Fruit fly (Drosophila melanogaster): Measurements from ENCODE around the gene CG11600.

Gene CG11600

dm6 chr3R:12646926-12647325 is 10.6 kb downstream of the CG11600 start:
- no peak for TF ChIP-seq fru (GFP tag; optimal IDR thresholded peaks at IDR 0.05)
- no peak for TF ChIP-seq brk (GFP tag; optimal IDR thresholded peaks at IDR 0.05)
- no peak for TF ChIP-seq Vsx2 (GFP tag; optimal IDR thresholded peaks at IDR 0.05; ENCODE audit: partially characterized antibody)

dm6 chr3R:12647348-12647747 is 11.0 kb downstream of the CG11600 start:
- TF ChIP-seq Myc (optimal IDR thresholded peaks at IDR 0.05) (no peak), Mio (GFP tag; optimal IDR thresholded peaks at IDR 0.05) (no peak), CG32264 (GFP tag; optimal IDR thresholded peaks at IDR 0.05) (no peak), ey (GFP tag; optimal IDR thresholded peaks at IDR 0.05) (no peak), sage (GFP tag; optimal IDR thresholded peaks at IDR 0.05) (no peak), br (GFP tag; optimal IDR thresholded peaks at IDR 0.05) (no peak), Hr78 (GFP tag; optimal IDR thresholded peaks at IDR 0.05) (no peak), Abd-B (GFP tag; optimal IDR thresholded peaks at IDR 0.05) (no peak), pan (optimal IDR thresholded peaks at IDR 0.05) (no peak), psq (GFP tag; optimal IDR thresholded peaks at IDR 0.05) (no peak), h (GFP tag; optimal IDR thresholded peaks at IDR 0.05) (no peak), Dfd (GFP tag; optimal IDR thresholded peaks at IDR 0.05) (no peak), rgr (GFP tag; optimal IDR thresholded peaks at IDR 0.05) (no peak)

- TF ChIP-seq Rel (GFP tag; optimal IDR thresholded peaks at IDR 0.05), result no peak
- TF ChIP-seq Rel (tag; optimal IDR thresholded peaks at IDR 0.05), result peak; percentile 6
- peak; percentile 64 for TF ChIP-seq Vsx2 (GFP tag; optimal IDR thresholded peaks at IDR 0.05; ENCODE audit: partially characterized antibody)
- peak; percentile 45 for TF ChIP-seq br (GFP tag; optimal IDR thresholded peaks at IDR 0.05)
- peak; percentile 11 for TF ChIP-seq Hr83 (GFP tag; optimal IDR thresholded peaks at IDR 0.05; ENCODE audit: poor library complexity, severe bottlenecking)
- peak; percentile 22 for TF ChIP-seq fru (GFP tag; optimal IDR thresholded peaks at IDR 0.05)
- no peak for TF ChIP-seq dsf (GFP tag; optimal IDR thresholded peaks at IDR 0.05; ENCODE audit: borderline replicate concordance)
These were observed 11.6 kb downstream of the CG11600 start, which contains the start of gene Dtg for dm6 chr3R:12647954-12648353. Gene Dtg, plus strand, starts transcription at chr3R:12648058.

- TF ChIP-seq Myc (optimal IDR thresholded peaks at IDR 0.05) (no peak), Rel (GFP tag; optimal IDR thresholded peaks at IDR 0.05) (no peak), Rel (tag; optimal IDR thresholded peaks at IDR 0.05) (no peak), ey (GFP tag; optimal IDR thresholded peaks at IDR 0.05) (no peak), usp (GFP tag; optimal IDR thresholded peaks at IDR 0.05) (no peak), psq (GFP tag; optimal IDR thresholded peaks at IDR 0.05) (no peak), br (GFP tag; optimal IDR thresholded peaks at IDR 0.05) (no peak), dl (GFP tag; optimal IDR thresholded peaks at IDR 0.05; ENCODE audit: insufficient read depth in 1 of 2, partially characterized antibody in 2 of 2) (no peak), OdsH (GFP tag; optimal IDR thresholded peaks at IDR 0.05) (no peak), fru (GFP tag; optimal IDR thresholded peaks at IDR 0.05) (no peak), jim (GFP tag; optimal IDR thresholded peaks at IDR 0.05) (no peak), N (GFP tag; optimal IDR thresholded peaks at IDR 0.05) (no peak), h (GFP tag; optimal IDR thresholded peaks at IDR 0.05) (no peak), sv (GFP tag; optimal IDR thresholded peaks at IDR 0.05) (no peak), CrebA (GFP tag; optimal IDR thresholded peaks at IDR 0.05; ENCODE audit: borderline replicate concordance) (no peak), woc (GFP tag; optimal IDR thresholded peaks at IDR 0.05) (no peak), dmrt93B (GFP tag; optimal IDR thresholded peaks at IDR 0.05) (no peak)
These were observed 13.0 kb downstream of the CG11600 start for dm6 chr3R:12649099-12650029.

- TF ChIP-seq lola (GFP tag; optimal IDR thresholded peaks at IDR 0.05) (no peak), HLH106 (tag; optimal IDR thresholded peaks at IDR 0.05) (no peak), jim (GFP tag; optimal IDR thresholded peaks at IDR 0.05) (no peak)
These were observed 14.2 kb downstream of the CG11600 start for dm6 chr3R:12650537-12650936.

All from whole organism, wandering third instar larva.